Fruit fly (Drosophila melanogaster): ENCODE data around the gene Faf2.

The Faf2 gene

dm6 chr2L:18717365-18718011, 9.0 kb upstream of the Faf2 start (continued):
- TF ChIP-seq CG1529 (GFP tag; optimal IDR thresholded peaks at IDR 0.05) (peak; percentile 11), odd (GFP tag; optimal IDR thresholded peaks at IDR 0.05) (peak; percentile 6), Drgx (GFP tag; IDR thresholded peaks at IDR 0.05) (peak; percentile 32; the same call in 1 of the 2 replicates), CG15601 (tag; optimal IDR thresholded peaks at IDR 0.05) (peak; percentile 8), caup (GFP tag; optimal IDR thresholded peaks at IDR 0.05; ENCODE audit: severe bottlenecking) (peak; percentile 18), gem (tag; optimal IDR thresholded peaks at IDR 0.05) (peak; percentile 15), sob (GFP tag; IDR thresholded peaks at IDR 0.05) (0 out of 2 replicates have a peak, but pooled peaks have one; percentile 25), CG14965 (GFP tag; optimal IDR thresholded peaks at IDR 0.05; ENCODE audit: borderline replicate concordance) (no peak), sisA (GFP tag; IDR thresholded peaks at IDR 0.05) (peak; percentile 30), Oaz (GFP tag; IDR thresholded peaks at IDR 0.05) (no peak), dysf (GFP tag; IDR thresholded peaks at IDR 0.05) (0 out of 3 replicates have a peak, but pooled peaks have one; percentile 34), CG2129 (GFP tag; IDR thresholded peaks at IDR 0.05; ENCODE audit: partially characterized antibody) (no peak), ERR (GFP tag; optimal IDR thresholded peaks at IDR 0.05) (no peak), CG6689 (GFP tag; IDR thresholded peaks at IDR 0.05) (0 out of 2 replicates have a peak, but pooled peaks have one; percentile 24), chm (GFP tag; IDR thresholded peaks at IDR 0.05) (0 out of 2 replicates have a peak, but pooled peaks have one; percentile 23), CG9817 (tag; optimal IDR thresholded peaks at IDR 0.05) (no peak), wek (GFP tag; optimal IDR thresholded peaks at IDR 0.05) (peak; percentile 23), Dad (GFP tag; optimal IDR thresholded peaks at IDR 0.05) (no peak), CG14710 (tag; optimal IDR thresholded peaks at IDR 0.05) (no peak), CG18599 (GFP tag; optimal IDR thresholded peaks at IDR 0.05) (peak; percentile 22), CG14014 (GFP tag; IDR thresholded peaks at IDR 0.05) (no peak; the same call in 1 of the 2 replicates), E2f2 (GFP tag; IDR thresholded peaks at IDR 0.05) (0 out of 2 replicates have a peak, but pooled peaks have one; percentile 10), Sin3A (optimal IDR thresholded peaks at IDR 0.05) (no peak), grn (GFP tag; optimal IDR thresholded peaks at IDR 0.05) (peak; percentile 45), Xrp1 (GFP tag; IDR thresholded peaks at IDR 0.05) (peak; percentile 39; the same call in 1 of the 2 replicates), CG7839 (tag; optimal IDR thresholded peaks at IDR 0.05) (no peak), CG33213 (GFP tag; optimal IDR thresholded peaks at IDR 0.05) (no peak), Hr3 (GFP tag; optimal IDR thresholded peaks at IDR 0.05) (no peak), grau (tag; optimal IDR thresholded peaks at IDR 0.05) (peak; percentile 30), CG12299 (tag; optimal IDR thresholded peaks at IDR 0.05) (no peak), bcd (GFP tag; optimal IDR thresholded peaks at IDR 0.05) (peak; percentile 25), CG9727 (GFP tag; optimal IDR thresholded peaks at IDR 0.05) (no peak), Asciz (GFP tag; optimal IDR thresholded peaks at IDR 0.05) (peak; percentile 50), CG10979 (tag; optimal IDR thresholded peaks at IDR 0.05) (peak; percentile 33), Jarid2 (GFP tag; optimal IDR thresholded peaks at IDR 0.05) (peak; percentile 2), crol (GFP tag; IDR thresholded peaks at IDR 0.05) (peak; percentile 74), HHEX (GFP tag; optimal IDR thresholded peaks at IDR 0.05) (peak; percentile 36), hkb (optimal IDR thresholded peaks at IDR 0.05) (no peak), hkb (GFP tag; IDR thresholded peaks at IDR 0.05) (0 out of 2 replicates have a peak, but pooled peaks have one; percentile 9), CG2875 (GFP tag; optimal IDR thresholded peaks at IDR 0.05) (peak; percentile 45), dm (GFP tag; optimal IDR thresholded peaks at IDR 0.05) (no peak), yki (optimal IDR thresholded peaks at IDR 0.05) (no peak), Myb (GFP tag; optimal IDR thresholded peaks at IDR 0.05) (no peak), ap (GFP tag; IDR thresholded peaks at IDR 0.05) (no peak), Hr51 (GFP tag; optimal IDR thresholded peaks at IDR 0.05) (no peak), CG13775 (GFP tag; optimal IDR thresholded peaks at IDR 0.05) (no peak), unpg (GFP tag; optimal IDR thresholded peaks at IDR 0.05) (no peak), H15 (GFP tag; IDR thresholded peaks at IDR 0.05) (no peak), CG11093 (GFP tag; IDR thresholded peaks at IDR 0.05) (no peak), kah (GFP tag; optimal IDR thresholded peaks at IDR 0.05) (no peak)
